Fruit fly (Drosophila melanogaster): ENCODE data around the gene Usp39.
A peak's percentile ranks its signal among the peaks of the same experiment; 100 is the strongest.

The Usp39 gene

dm6 chrX:18863748-18864482 is 5.9 kb downstream of the Usp39 start, which contains the start of the genes CG7326 and Dora (continued):
- no peak for TF ChIP-seq CG8290 (GFP tag; optimal IDR thresholded peaks at IDR 0.05)
- peak in 1 of 2 experiments; percentile 67 for TF ChIP-seq CG8290 (tag; optimal IDR thresholded peaks at IDR 0.05)
- TF ChIP-seq kni (GFP tag; optimal IDR thresholded peaks at IDR 0.05): peak; percentile 30
- peak; percentile 91 for TF ChIP-seq CG7963 (GFP tag; IDR thresholded peaks at IDR 0.05; ENCODE audit: partially characterized antibody)
- no peak for TF ChIP-seq CG7928 (GFP tag; optimal IDR thresholded peaks at IDR 0.05)
- peak; percentile 26 for TF ChIP-seq Max (GFP tag; optimal IDR thresholded peaks at IDR 0.05)
- TF ChIP-seq CG14860 (GFP tag; IDR thresholded peaks at IDR 0.05; ENCODE audit: partially characterized antibody): peak; percentile 90
- TF ChIP-seq Rfx (GFP tag; IDR thresholded peaks at IDR 0.05): no peak
- TF ChIP-seq Fer3 (tag; optimal IDR thresholded peaks at IDR 0.05): peak; percentile 3
- TF ChIP-seq crc (GFP tag; optimal IDR thresholded peaks at IDR 0.05): no peak
- TF ChIP-seq Poxn (GFP tag; IDR thresholded peaks at IDR 0.05): no peak
- TF ChIP-seq Vsx1 (GFP tag; optimal IDR thresholded peaks at IDR 0.05): no peak
- TF ChIP-seq ewg (GFP tag; optimal IDR thresholded peaks at IDR 0.05): peak; percentile 73
- peak; percentile 3 for TF ChIP-seq sug (tag; optimal IDR thresholded peaks at IDR 0.05)
- peak; percentile 23 for TF ChIP-seq jumu (GFP tag; optimal IDR thresholded peaks at IDR 0.05)
- TF ChIP-seq HLH54F (GFP tag; optimal IDR thresholded peaks at IDR 0.05): no peak
- peak; percentile 42 for TF ChIP-seq CG10543 (GFP tag; optimal IDR thresholded peaks at IDR 0.05)
- peak; percentile 94 for TF ChIP-seq CG6791 (GFP tag; IDR thresholded peaks at IDR 0.05; ENCODE audit: partially characterized antibody)
- peak; percentile 75 for TF ChIP-seq Doc3 (GFP tag; IDR thresholded peaks at IDR 0.05; ENCODE audit: partially characterized antibody)
- TF ChIP-seq CG1832 (GFP tag; optimal IDR thresholded peaks at IDR 0.05): peak; percentile 72
- TF ChIP-seq HLH3B (GFP tag; IDR thresholded peaks at IDR 0.05): no peak
- no peak for TF ChIP-seq sima (GFP tag; optimal IDR thresholded peaks at IDR 0.05)
- TF ChIP-seq Dp (GFP tag; optimal IDR thresholded peaks at IDR 0.05): peak; percentile 52
- peak; percentile 92 for TF ChIP-seq tna (GFP tag; IDR thresholded peaks at IDR 0.05; ENCODE audit: partially characterized antibody)
- peak; percentile 65; the same call in 1 of the 3 replicates for TF ChIP-seq z (GFP tag; IDR thresholded peaks at IDR 0.05)
- TF ChIP-seq mld (GFP tag; IDR thresholded peaks at IDR 0.05; ENCODE audit: partially characterized antibody): peak; percentile 89
- peak; percentile 85 for TF ChIP-seq YL-1 (GFP tag; optimal IDR thresholded peaks at IDR 0.05)
- TF ChIP-seq row (GFP tag; IDR thresholded peaks at IDR 0.05): peak; percentile 54
- TF ChIP-seq Stat92E (GFP tag; optimal IDR thresholded peaks at IDR 0.05): peak in 1 of 3 experiments; percentile 31
- TF ChIP-seq CG14710 (tag; optimal IDR thresholded peaks at IDR 0.05): peak; percentile 62
- no peak for TF ChIP-seq CG8388 (GFP tag; optimal IDR thresholded peaks at IDR 0.05)
- TF ChIP-seq CG9797 (GFP tag; optimal IDR thresholded peaks at IDR 0.05): peak; percentile 91
- no peak for TF ChIP-seq CG12942 (GFP tag; optimal IDR thresholded peaks at IDR 0.05)
- no peak for TF ChIP-seq emc (GFP tag; optimal IDR thresholded peaks at IDR 0.05)
- TF ChIP-seq stwl (tag; optimal IDR thresholded peaks at IDR 0.05): peak; percentile 74
- TF ChIP-seq Ets97D (GFP tag; optimal IDR thresholded peaks at IDR 0.05): peak; percentile 61
- no peak for TF ChIP-seq sqz (GFP tag; optimal IDR thresholded peaks at IDR 0.05)
- peak in 1 of 2 experiments; percentile 25 for TF ChIP-seq dpn (GFP tag; optimal IDR thresholded peaks at IDR 0.05)
- TF ChIP-seq BEAF-32 (GFP tag; optimal IDR thresholded peaks at IDR 0.05): peak; percentile 92
- TF ChIP-seq CG2712 (tag; optimal IDR thresholded peaks at IDR 0.05): peak; percentile 63
- peak; percentile 91 for TF ChIP-seq hbn (GFP tag; IDR thresholded peaks at IDR 0.05; ENCODE audit: partially characterized antibody)
- TF ChIP-seq nerfin-2 (GFP tag; IDR thresholded peaks at IDR 0.05; ENCODE audit: partially characterized antibody): peak; percentile 92
- TF ChIP-seq onecut (GFP tag; IDR thresholded peaks at IDR 0.05): peak; percentile 80
- peak; percentile 90 for TF ChIP-seq sna (GFP tag; IDR thresholded peaks at IDR 0.05; ENCODE audit: partially characterized antibody)
- TF ChIP-seq CG4328 (GFP tag; optimal IDR thresholded peaks at IDR 0.05): no peak
- TF ChIP-seq CG12391 (tag; optimal IDR thresholded peaks at IDR 0.05): peak; percentile 20
- peak; percentile 81 for TF ChIP-seq CG2116 (GFP tag; optimal IDR thresholded peaks at IDR 0.05)
- peak; percentile 12 for TF ChIP-seq PHDP (tag; optimal IDR thresholded peaks at IDR 0.05)
